Worm (Caenorhabditis elegans): ENCODE measurements around the gene T19D2.3.

Gene T19D2.3

DNA sequence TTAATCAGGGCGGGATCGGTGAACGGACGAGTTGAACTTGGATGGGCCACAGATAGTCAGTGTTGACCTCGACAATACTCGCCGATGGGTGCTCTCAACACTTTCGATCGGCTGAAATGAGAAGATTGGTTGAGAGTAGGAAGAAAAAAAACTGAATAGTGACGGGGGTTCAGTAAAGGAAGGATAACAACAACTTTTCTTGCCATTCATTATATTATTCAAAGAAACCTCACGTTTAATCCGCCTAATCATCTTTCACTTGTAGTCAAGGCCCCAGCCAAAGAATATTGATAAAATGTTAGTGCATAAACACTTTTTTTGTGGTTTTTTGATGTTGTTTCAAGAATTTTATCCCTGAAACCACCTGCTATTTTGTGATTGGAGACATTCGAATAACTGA, 3.2 kb downstream of the T19D2.3 start, which contains the start of gene T19D2.13:
TSS of gene T19D2.13 (minus strand) at position 101 of the 400 bp plus-strand sequence.
- no peak for TF ChIP-seq nhr-237 (tag; optimal IDR thresholded peaks at IDR 0.05)
- TF ChIP-seq ceh-28 (tag; optimal IDR thresholded peaks at IDR 0.05) = no peak

DNA sequence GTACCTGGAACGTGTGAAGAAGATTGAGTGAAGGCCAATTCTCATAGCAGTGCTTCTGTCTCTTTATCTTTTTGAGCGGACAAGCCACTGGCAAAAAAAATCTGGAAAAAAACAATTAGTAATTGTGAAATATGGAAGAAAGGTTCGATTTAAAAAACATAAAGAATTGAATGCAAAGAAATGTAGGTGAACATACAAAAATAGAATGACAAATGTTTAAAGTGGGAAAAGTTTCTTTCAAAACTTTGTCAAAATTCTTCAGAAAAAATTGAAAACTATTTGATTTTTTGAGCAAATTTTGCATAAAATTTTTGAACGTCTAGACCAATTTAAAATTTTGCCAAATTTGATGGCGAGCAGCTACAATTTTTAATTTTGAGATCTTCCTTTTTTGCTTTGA, 4.2 kb downstream of the T19D2.3 start, which contains the start of gene ptp-4A2:
TSS of gene ptp-4A2 (minus strand) at position 101 of the 400 bp plus-strand sequence.
- no peak for TF ChIP-seq nhr-11 (tag; optimal IDR thresholded peaks at IDR 0.05)
- no peak for TF ChIP-seq mml-1 (tag; optimal IDR thresholded peaks at IDR 0.05)
- TF ChIP-seq ceh-82 (tag; optimal IDR thresholded peaks at IDR 0.05) = no peak
- no peak for TF ChIP-seq jun-1 (tag; optimal IDR thresholded peaks at IDR 0.05)
- TF ChIP-seq fkh-2 (tag; optimal IDR thresholded peaks at IDR 0.05) = no peak
- TF ChIP-seq lin-39 (tag; optimal IDR thresholded peaks at IDR 0.05) = no peak
- no peak for TF ChIP-seq nhr-77 (tag; optimal IDR thresholded peaks at IDR 0.05)
- TF ChIP-seq unc-39 (tag; optimal IDR thresholded peaks at IDR 0.05) = no peak
- TF ChIP-seq nhr-28 (tag; optimal IDR thresholded peaks at IDR 0.05) = no peak
- TF ChIP-seq ceh-28 (tag; optimal IDR thresholded peaks at IDR 0.05) = no peak
- no peak for TF ChIP-seq lin-15B (tag; optimal IDR thresholded peaks at IDR 0.05)
- no peak for TF ChIP-seq egl-27 (tag; optimal IDR thresholded peaks at IDR 0.05)
- TF ChIP-seq sea-2 (GFP tag; optimal IDR thresholded peaks at IDR 0.05) = no peak
- no peak for TF ChIP-seq pqm-1 (tag; optimal IDR thresholded peaks at IDR 0.05)

DNA sequence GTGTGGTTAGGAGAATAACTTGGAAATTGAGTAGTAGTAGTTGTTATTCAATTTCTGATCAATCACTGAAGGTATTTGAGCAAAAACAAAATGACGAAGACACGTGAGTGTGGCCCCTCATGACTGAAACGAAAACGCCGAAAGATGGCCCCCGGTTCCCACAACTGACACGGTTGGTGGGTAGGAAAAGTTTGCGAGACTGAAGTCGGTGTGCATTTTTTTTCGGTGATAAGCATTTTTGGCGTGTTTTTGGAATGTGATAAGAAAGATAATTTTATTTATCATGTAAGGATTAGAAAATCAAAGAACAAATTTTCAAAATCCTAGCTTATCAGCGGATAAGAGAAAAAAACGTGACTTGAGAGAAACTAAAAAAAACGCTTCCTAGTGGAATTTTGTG, 5.0 kb downstream of the T19D2.3 start:
- TF ChIP-seq pqm-1 (tag; optimal IDR thresholded peaks at IDR 0.05) = peak; percentile 66
- TF ChIP-seq jun-1 (tag; optimal IDR thresholded peaks at IDR 0.05) = peak; percentile 67
- no peak for TF ChIP-seq elt-1 (tag; optimal IDR thresholded peaks at IDR 0.05)
- peak; percentile 21 for TF ChIP-seq pha-4 (tag; optimal IDR thresholded peaks at IDR 0.05)
- TF ChIP-seq elt-2 (tag; optimal IDR thresholded peaks at IDR 0.05) = peak; percentile 90

DNA sequence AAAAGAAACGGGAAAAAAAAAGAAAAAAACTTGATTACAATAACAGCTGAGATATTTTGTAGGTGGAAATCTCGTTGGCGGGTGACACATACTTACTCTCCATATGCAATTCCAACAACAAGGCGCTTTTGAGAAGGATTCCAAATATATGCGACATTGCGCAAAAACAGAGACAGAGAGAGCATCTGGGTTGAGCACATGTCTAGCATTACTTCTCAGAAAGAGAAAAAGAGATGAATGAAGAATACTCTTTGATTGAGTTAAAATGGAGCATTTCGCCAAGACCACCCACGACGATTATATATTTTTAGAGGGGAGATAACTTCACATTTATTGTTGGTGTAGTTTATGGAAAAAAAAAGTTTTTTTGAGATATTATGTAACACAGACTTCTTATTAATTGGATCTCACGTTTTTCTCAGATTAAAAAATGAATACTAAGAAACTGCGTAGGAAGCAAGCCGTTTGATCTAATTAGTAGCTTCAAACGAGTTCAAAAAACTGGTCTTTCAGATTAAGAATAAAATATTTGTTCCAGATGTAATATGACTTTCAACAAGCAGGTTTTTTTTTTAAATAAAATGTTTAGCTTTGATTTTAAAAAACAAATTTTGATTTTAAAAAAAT, 6.0 kb downstream of the T19D2.3 start:
- TF ChIP-seq mml-1 (tag; optimal IDR thresholded peaks at IDR 0.05) (no peak), unc-62 (GFP tag; optimal IDR thresholded peaks at IDR 0.05) (no peak), R02D3.7 (tag; optimal IDR thresholded peaks at IDR 0.05) (no peak), nfya-1 (tag; optimal IDR thresholded peaks at IDR 0.05; ENCODE audit: insufficient read depth) (peak; percentile 24), lin-15B (tag; optimal IDR thresholded peaks at IDR 0.05) (no peak)

DNA sequence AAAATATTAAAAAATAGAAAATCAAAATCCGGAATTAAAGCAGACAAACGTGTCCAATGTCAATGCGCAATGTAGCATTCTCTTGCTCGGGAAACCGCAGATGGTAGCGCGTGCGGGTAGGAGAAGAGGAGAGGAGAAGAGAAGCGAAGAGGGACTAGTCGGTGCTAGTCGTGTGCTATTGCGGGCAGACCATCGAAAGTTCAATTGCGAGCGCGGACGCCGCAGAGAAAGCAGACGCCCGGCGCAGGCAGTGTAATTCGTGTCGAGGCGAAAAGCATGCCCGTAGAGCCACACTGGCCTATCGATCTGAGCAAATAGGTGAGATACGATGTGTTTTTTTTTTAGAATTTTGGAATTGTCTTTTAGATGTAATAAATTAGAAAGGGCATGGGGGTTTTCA, 6.6 kb downstream of the T19D2.3 start:
- TF ChIP-seq egl-27 (tag; optimal IDR thresholded peaks at IDR 0.05) = no peak
- TF ChIP-seq ceh-16 (tag; optimal IDR thresholded peaks at IDR 0.05) = no peak
- TF ChIP-seq nhr-67 (tag; optimal IDR thresholded peaks at IDR 0.05) = no peak
- no peak for TF ChIP-seq tbx-2 (tag; optimal IDR thresholded peaks at IDR 0.05)
- no peak for TF ChIP-seq zag-1 (tag; optimal IDR thresholded peaks at IDR 0.05)
- no peak for TF ChIP-seq nhr-12 (tag; optimal IDR thresholded peaks at IDR 0.05)
- TF ChIP-seq ztf-11 (tag; optimal IDR thresholded peaks at IDR 0.05) = no peak
- TF ChIP-seq ama-1 (optimal IDR thresholded peaks at IDR 0.05) = peak; percentile 19
- no peak for TF ChIP-seq fos-1 (tag; optimal IDR thresholded peaks at IDR 0.05)
- TF ChIP-seq mml-1 (tag; optimal IDR thresholded peaks at IDR 0.05) = no peak
- no peak for TF ChIP-seq sea-2 (GFP tag; optimal IDR thresholded peaks at IDR 0.05)
- TF ChIP-seq eor-1 (tag; optimal IDR thresholded peaks at IDR 0.05) = no peak
- TF ChIP-seq nfya-1 (tag; optimal IDR thresholded peaks at IDR 0.05; ENCODE audit: insufficient read depth) = peak; percentile 74
- no peak for TF ChIP-seq mdl-1 (tag; optimal IDR thresholded peaks at IDR 0.05)
- no peak for TF ChIP-seq ztf-4 (tag; optimal IDR thresholded peaks at IDR 0.05)
- TF ChIP-seq pqm-1 (tag; optimal IDR thresholded peaks at IDR 0.05) = no peak
- no peak for TF ChIP-seq jun-1 (tag; optimal IDR thresholded peaks at IDR 0.05)
- TF ChIP-seq R02D3.7 (tag; optimal IDR thresholded peaks at IDR 0.05) = no peak
- peak; percentile 84 for TF ChIP-seq lin-39 (tag; optimal IDR thresholded peaks at IDR 0.05)
- no peak for TF ChIP-seq lsy-12 (tag; optimal IDR thresholded peaks at IDR 0.05)
- no peak for TF ChIP-seq aly-2 (tag; optimal IDR thresholded peaks at IDR 0.05)
- no peak for TF ChIP-seq nhr-237 (tag; optimal IDR thresholded peaks at IDR 0.05)
- no peak for TF ChIP-seq elt-3 (tag; optimal IDR thresholded peaks at IDR 0.05)
- TF ChIP-seq pha-4 (tag; optimal IDR thresholded peaks at IDR 0.05) = peak; percentile 66
- no peak for TF ChIP-seq skn-1 (tag; optimal IDR thresholded peaks at IDR 0.05)
- no peak for TF ChIP-seq nhr-77 (tag; optimal IDR thresholded peaks at IDR 0.05)
- peak; percentile 41 for TF ChIP-seq elt-2 (tag; optimal IDR thresholded peaks at IDR 0.05)
- TF ChIP-seq hmg-11 (tag; optimal IDR thresholded peaks at IDR 0.05) = peak; percentile 81
- no peak for TF ChIP-seq unc-39 (tag; optimal IDR thresholded peaks at IDR 0.05)

Data from whole organism, L3 larva.